Worm (Caenorhabditis elegans): ENCODE measurements around the gene F57H12.5.

DNA sequence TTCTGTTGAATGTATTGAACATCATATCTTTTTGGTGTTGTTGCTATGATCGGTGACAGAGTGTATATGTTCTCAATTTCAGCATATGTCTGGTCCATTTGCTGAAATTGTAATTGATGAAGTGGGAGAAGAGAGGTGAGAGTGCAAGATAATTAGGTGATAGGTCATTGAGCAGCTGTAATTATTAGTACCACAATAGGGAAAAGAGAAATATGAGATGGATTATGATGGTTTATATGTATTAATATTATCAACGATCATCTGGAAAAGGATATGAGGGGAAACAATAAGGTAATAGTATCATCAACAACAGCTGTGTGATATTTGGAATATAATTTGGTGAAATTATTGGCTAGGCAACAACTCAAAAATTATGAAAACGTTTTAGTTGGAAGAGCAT lies 45.2 kb downstream of the F57H12.5 start, which contains the start of gene Y42H9B.3:
- TF ChIP-seq nhr-237 (tag; optimal IDR thresholded peaks at IDR 0.05) = no peak
- no peak for TF ChIP-seq ces-1 (GFP tag; optimal IDR thresholded peaks at IDR 0.05)
- TF ChIP-seq lin-32 (GFP tag; optimal IDR thresholded peaks at IDR 0.05) = no peak
- no peak for TF ChIP-seq nhr-12 (tag; optimal IDR thresholded peaks at IDR 0.05)
- TF ChIP-seq flh-1 (GFP tag; optimal IDR thresholded peaks at IDR 0.05) = no peak
- no peak for TF ChIP-seq lsy-2 (tag; optimal IDR thresholded peaks at IDR 0.05)
- TF ChIP-seq blmp-1 (tag; optimal IDR thresholded peaks at IDR 0.05) = no peak
- TF ChIP-seq unc-62 (GFP tag; optimal IDR thresholded peaks at IDR 0.05) = no peak

All from whole organism, mixed stage, embryonic.